Worm (Caenorhabditis elegans): ENCODE data around the gene sdz-19.

DNA sequence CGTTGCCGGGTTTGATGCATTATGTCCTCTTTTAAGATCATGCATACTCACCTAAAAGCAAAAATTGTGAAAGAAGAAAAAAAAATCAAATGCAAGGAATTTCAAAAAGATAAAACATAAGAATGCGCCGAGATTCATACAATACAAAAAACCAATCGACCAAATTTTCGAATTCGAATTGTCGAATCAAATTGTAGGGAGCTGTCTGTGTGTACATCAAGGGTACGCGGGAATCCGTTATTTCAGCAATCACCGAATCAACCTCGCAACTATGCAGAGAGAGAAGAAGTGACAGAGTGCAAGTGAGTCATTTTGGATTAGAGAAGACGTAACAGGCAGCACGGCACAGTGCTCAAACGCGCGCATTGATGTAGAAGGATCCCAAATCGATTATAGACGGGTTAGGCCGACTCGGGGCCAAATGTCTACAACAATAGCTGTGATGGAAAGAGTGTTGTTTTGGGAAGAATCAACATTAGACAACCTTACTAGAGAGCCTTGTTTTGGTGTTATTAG is at the start of gene sdz-19:
- TF ChIP-seq ztf-29 (GFP tag; IDR thresholded peaks at IDR 0.05) (no peak), cog-1 (tag; optimal IDR thresholded peaks at IDR 0.05) (no peak), T22C8.4 (GFP tag; IDR thresholded peaks at IDR 0.05) (no peak), ztf-23 (GFP tag; IDR thresholded peaks at IDR 0.05) (no peak), ref-1 (GFP tag; conservative IDR thresholded peaks at IDR 0.05) (no peak), tab-1 (GFP tag; IDR thresholded peaks at IDR 0.05) (no peak), flt-1 (GFP tag; IDR thresholded peaks at IDR 0.05) (no peak), med-1 (GFP tag; optimal IDR thresholded peaks at IDR 0.05; ENCODE audit: insufficient read depth) (no peak), klf-2 (GFP tag; conservative IDR thresholded peaks at IDR 0.05) (no peak)

Measured in whole organism, midembryonic.